Fruit fly (Drosophila melanogaster): ENCODE results near the gene mtrm.

Gene mtrm

dm6 chr3L:8394944-8395343 is 17.9 kb upstream of the mtrm start (continued):
- TF ChIP-seq CG34376 (GFP tag; optimal IDR thresholded peaks at IDR 0.05) (no peak), HLH4C (GFP tag; IDR thresholded peaks at IDR 0.05; ENCODE audit: partially characterized antibody) (peak; percentile 29; the same call in 1 of the 3 replicates), sd (tag; optimal IDR thresholded peaks at IDR 0.05) (peak; percentile 100), Ets65A (GFP tag) (peak; percentile 72), CG6854 (GFP tag; optimal IDR thresholded peaks at IDR 0.05) (peak; percentile 53), Bgb (GFP tag; IDR thresholded peaks at IDR 0.05; ENCODE audit: partially characterized antibody) (peak; percentile 61), lov (optimal IDR thresholded peaks at IDR 0.05) (no peak), lov (GFP tag; IDR thresholded peaks at IDR 0.05) (0 out of 3 replicates have a peak, but pooled peaks have one; percentile 42), amos (GFP tag; IDR thresholded peaks at IDR 0.05; ENCODE audit: partially characterized antibody) (peak; percentile 56), CG6791 (GFP tag; IDR thresholded peaks at IDR 0.05; ENCODE audit: partially characterized antibody) (peak; percentile 63), Vsx1 (GFP tag; optimal IDR thresholded peaks at IDR 0.05) (no peak), Med (GFP tag) (peak; percentile 10)

- peak; percentile 91 for TF ChIP-seq Med (GFP tag)
- TF ChIP-seq hb (GFP tag; IDR thresholded peaks at IDR 0.05; ENCODE audit: partially characterized antibody), result no peak
- no peak for TF ChIP-seq CG10565 (GFP tag; optimal IDR thresholded peaks at IDR 0.05)
- no peak for TF ChIP-seq Abd-B (GFP tag; optimal IDR thresholded peaks at IDR 0.05)
- 0 out of 3 replicates have a peak, but pooled peaks have one; percentile 20 for TF ChIP-seq Dbx (GFP tag; IDR thresholded peaks at IDR 0.05)
- TF ChIP-seq Ets97D (GFP tag; optimal IDR thresholded peaks at IDR 0.05), result no peak
- no peak for TF ChIP-seq CG1024 (GFP tag; IDR thresholded peaks at IDR 0.05)
- no peak for TF ChIP-seq HmgZ (tag; optimal IDR thresholded peaks at IDR 0.05)
- TF ChIP-seq CG9817 (tag; optimal IDR thresholded peaks at IDR 0.05), result peak; percentile 26
- peak; percentile 48 for TF ChIP-seq Hand (GFP tag; optimal IDR thresholded peaks at IDR 0.05)
- peak; percentile 50 for TF ChIP-seq Ssrp (tag; optimal IDR thresholded peaks at IDR 0.05)
- peak; percentile 14 for TF ChIP-seq CG12942 (GFP tag; optimal IDR thresholded peaks at IDR 0.05)
- peak; percentile 41 for TF ChIP-seq cwo (GFP tag; optimal IDR thresholded peaks at IDR 0.05)
- TF ChIP-seq CG2678 (tag; optimal IDR thresholded peaks at IDR 0.05), result no peak
- TF ChIP-seq mam (GFP tag; optimal IDR thresholded peaks at IDR 0.05), result peak; percentile 40
- peak; percentile 58 for TF ChIP-seq CG12391 (tag; optimal IDR thresholded peaks at IDR 0.05)
- no peak for TF ChIP-seq Lpt (GFP tag; optimal IDR thresholded peaks at IDR 0.05)
- TF ChIP-seq ind (GFP tag; optimal IDR thresholded peaks at IDR 0.05), result peak; percentile 62
- TF ChIP-seq CG10147 (GFP tag; optimal IDR thresholded peaks at IDR 0.05), result no peak
- peak; percentile 33 for TF ChIP-seq CG33557 (GFP tag; optimal IDR thresholded peaks at IDR 0.05)
- peak; percentile 26 for TF ChIP-seq ATbp (GFP tag; optimal IDR thresholded peaks at IDR 0.05)
- TF ChIP-seq Bgb (GFP tag; IDR thresholded peaks at IDR 0.05; ENCODE audit: partially characterized antibody), result no peak
- TF ChIP-seq CG1647 (GFP tag; optimal IDR thresholded peaks at IDR 0.05), result peak; percentile 19
- no peak for TF ChIP-seq knrl (GFP tag; IDR thresholded peaks at IDR 0.05; ENCODE audit: partially characterized antibody)
- TF ChIP-seq unc-4 (GFP tag; IDR thresholded peaks at IDR 0.05; ENCODE audit: partially characterized antibody), result no peak
- no peak for TF ChIP-seq Tbp (GFP tag; optimal IDR thresholded peaks at IDR 0.05)
- TF ChIP-seq ems (GFP tag; optimal IDR thresholded peaks at IDR 0.05), result no peak
- no peak for TF ChIP-seq CG31224 (GFP tag; IDR thresholded peaks at IDR 0.05)
- TF ChIP-seq CG18011 (GFP tag; optimal IDR thresholded peaks at IDR 0.05), result peak; percentile 10
- no peak for TF ChIP-seq Ravus (GFP tag; IDR thresholded peaks at IDR 0.05)
- TF ChIP-seq CG9876 (GFP tag; optimal IDR thresholded peaks at IDR 0.05), result no peak
- TF ChIP-seq CG31388 (GFP tag; optimal IDR thresholded peaks at IDR 0.05), result no peak
- TF ChIP-seq sisA (GFP tag; IDR thresholded peaks at IDR 0.05), result 0 out of 2 replicates have a peak, but pooled peaks have one; percentile 25
- peak; percentile 66 for TF ChIP-seq dmrt11E (tag; optimal IDR thresholded peaks at IDR 0.05)
- peak; percentile 37 for TF ChIP-seq CG15514 (GFP tag; optimal IDR thresholded peaks at IDR 0.05)
- peak; percentile 49 for TF ChIP-seq CG7556 (GFP tag; optimal IDR thresholded peaks at IDR 0.05)
- no peak for TF ChIP-seq CG17568 (GFP tag; optimal IDR thresholded peaks at IDR 0.05)
- TF ChIP-seq zfh1 (GFP tag; IDR thresholded peaks at IDR 0.05), result peak; percentile 56; the same call in 2 of the 3 replicates
Measured at dm6 chr3L:8395630-8396168, 17.1 kb upstream of the mtrm start, which contains the start of gene CG7120. Gene CG7120, plus strand, starts transcription at chr3L:8396000.
